Worm (Caenorhabditis elegans) whole organism, midembryonic: ENCODE data around the gene ttr-6.

Source experiments
- T22C8.4 ChIP-seq: fragments of 200-800 bp; sonication (Bioruptor generic); IDR thresholded peaks from 2 replicates; pipeline ENCODE4 v1.3.6; 2022; ENCODE audit warnings: missing genetic modification characterization, missing compliant biosample characterization
- cog-1 ChIP-seq: sonication (generic microtip); optimal IDR thresholded peaks from 2 replicates; lab custom pipeline; 2016; ENCODE audit warnings: missing genetic modification characterization, missing compliant biosample characterization
- flt-1 ChIP-seq: fragments of 200-800 bp; sonication (Bioruptor generic); IDR thresholded peaks from 2 replicates; pipeline ENCODE4 v1.3.6; 2022; ENCODE audit warnings: missing genetic modification characterization, missing compliant biosample characterization
- klf-2 ChIP-seq: fragments of 200-800 bp; sonication (Bioruptor generic); conservative IDR thresholded peaks from 2 replicates; pipeline ENCODE4 v1.3.6; 2022; ENCODE audit warnings: missing genetic modification reagents, missing genetic modification characterization, missing compliant biosample characterization
- med-1 ChIP-seq: sonication (generic microtip); optimal IDR thresholded peaks from 2 replicates; lab custom pipeline; 2017; ENCODE audit warnings: missing genetic modification characterization, mild to moderate bottlenecking, missing compliant biosample characterization, antibody characterized with exemption, missing genetic modification reagents; ENCODE audit not compliant: insufficient read depth
- ref-1 ChIP-seq: fragments of 200-800 bp; sonication (Bioruptor generic); conservative IDR thresholded peaks from 2 replicates; pipeline ENCODE4 v1.3.6; 2022; ENCODE audit warnings: missing genetic modification reagents, missing genetic modification characterization, missing compliant biosample characterization
- tab-1 ChIP-seq: fragments of 200-800 bp; sonication (Bioruptor generic); IDR thresholded peaks from 2 replicates; pipeline ENCODE4 v1.3.6; 2022; ENCODE audit warnings: missing genetic modification characterization, missing compliant biosample characterization
- ztf-23 ChIP-seq: fragments of 200-800 bp; sonication (Bioruptor generic); IDR thresholded peaks from 2 replicates; pipeline ENCODE4 v1.3.6; 2022; ENCODE audit warnings: missing genetic modification reagents, missing genetic modification characterization, missing compliant biosample characterization
- ztf-29 ChIP-seq: fragments of 200-800 bp; sonication (Bioruptor generic); IDR thresholded peaks from 2 replicates; pipeline ENCODE4 v1.3.6; 2022; ENCODE audit warnings: missing genetic modification reagents, missing genetic modification characterization, missing compliant biosample characterization

ttr-6 gene

DNA sequence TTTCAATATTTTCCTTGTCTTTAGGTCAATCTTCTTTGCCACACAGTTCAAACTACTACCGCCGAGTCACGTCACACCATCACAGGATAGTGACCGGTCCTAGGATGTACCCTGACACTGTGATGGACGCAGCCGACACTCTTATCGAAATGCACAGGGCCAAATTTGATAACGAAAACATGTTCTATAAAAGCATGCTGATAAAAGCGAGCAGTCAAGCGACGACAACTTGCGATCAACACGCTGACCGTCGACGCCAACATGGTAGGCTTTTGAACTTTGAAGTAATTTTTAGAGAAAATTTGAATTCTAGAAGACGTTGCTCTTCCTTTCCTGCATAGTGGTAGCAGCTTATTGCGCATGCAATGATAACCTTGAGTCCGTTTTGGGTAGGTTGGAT is 10.1 kb upstream of the ttr-6 start, which contains the start of gene cpr-6:
cpr-6 (plus strand) TSS at position 217 of the 400 bp plus-strand sequence.
- no peak for TF ChIP-seq med-1 (GFP tag; lab: Kevin White, UChicago)
- no peak for TF ChIP-seq flt-1 (GFP tag; lab: Robert Waterston, UW)
- no peak for TF ChIP-seq ztf-23 (GFP tag; lab: Robert Waterston, UW)
- TF ChIP-seq cog-1, result no peak
- no peak for TF ChIP-seq ref-1 (GFP tag; lab: Robert Waterston, UW)
- no peak for TF ChIP-seq T22C8.4 (GFP tag; lab: Robert Waterston, UW)
- TF ChIP-seq klf-2 (GFP tag; lab: Robert Waterston, UW), result no peak
- no peak for TF ChIP-seq tab-1
- no peak for TF ChIP-seq ztf-29

DNA sequence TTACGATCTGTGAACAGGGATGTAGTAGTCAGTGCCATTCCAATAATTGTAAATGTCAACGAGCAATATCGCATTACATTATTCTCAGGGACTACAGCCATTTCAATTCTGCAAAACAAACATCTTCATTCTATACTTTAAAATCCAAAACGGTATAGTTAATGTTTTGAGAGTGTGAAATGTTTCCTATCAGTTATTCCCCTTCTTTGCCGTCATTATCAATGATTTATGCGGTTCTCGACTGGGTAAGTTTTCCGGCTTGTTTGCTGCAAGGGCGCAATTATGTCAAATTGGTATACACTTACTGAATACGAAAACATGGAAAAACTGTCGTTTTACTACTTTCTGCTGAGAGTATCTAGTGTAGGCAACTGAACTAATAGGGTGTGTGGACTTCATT is 6.2 kb upstream of the ttr-6 start, which contains the start of gene F23G4.1:
F23G4.1 (minus strand) TSS at position 101 of the 400 bp plus-strand sequence.
- no peak for TF ChIP-seq ztf-23 (GFP tag; lab: Robert Waterston, UW)
- TF ChIP-seq tab-1, result no peak
- TF ChIP-seq ztf-29, result no peak
- no peak for TF ChIP-seq cog-1
- no peak for TF ChIP-seq ref-1 (GFP tag; lab: Robert Waterston, UW)
- no peak for TF ChIP-seq klf-2 (GFP tag; lab: Robert Waterston, UW)
- no peak for TF ChIP-seq flt-1 (GFP tag; lab: Robert Waterston, UW)
- no peak for TF ChIP-seq T22C8.4 (GFP tag; lab: Robert Waterston, UW)
- TF ChIP-seq med-1 (GFP tag; lab: Kevin White, UChicago), result no peak

DNA sequence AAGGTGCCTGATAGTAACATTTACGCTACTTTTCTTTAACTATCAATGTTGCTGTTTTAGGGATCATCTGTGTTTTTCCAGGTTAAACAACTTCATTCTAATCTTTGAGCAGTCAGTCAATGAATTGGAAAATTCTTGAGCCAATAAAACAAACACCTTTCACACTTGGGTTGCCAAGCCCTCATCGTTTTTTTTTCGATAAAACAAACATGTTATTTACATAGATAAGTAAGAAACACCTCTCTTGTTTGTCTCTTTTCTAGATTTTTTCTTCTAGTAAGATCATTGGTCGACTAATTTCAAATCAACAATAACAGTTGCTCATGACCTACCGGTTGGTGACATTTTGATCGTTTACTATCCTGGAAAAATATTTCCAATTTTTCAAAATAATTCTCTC is 5.0 kb upstream of the ttr-6 start:
- TF ChIP-seq klf-2 (GFP tag; lab: Robert Waterston, UW), result no peak
- TF ChIP-seq ref-1 (GFP tag; lab: Robert Waterston, UW), result no peak
- no peak for TF ChIP-seq flt-1 (GFP tag; lab: Robert Waterston, UW)
- TF ChIP-seq ztf-29, result no peak
- no peak for TF ChIP-seq T22C8.4 (GFP tag; lab: Robert Waterston, UW)
- no peak for TF ChIP-seq ztf-23 (GFP tag; lab: Robert Waterston, UW)
- TF ChIP-seq cog-1, result no peak
- no peak for TF ChIP-seq med-1 (GFP tag; lab: Kevin White, UChicago)
- TF ChIP-seq tab-1, result no peak

DNA sequence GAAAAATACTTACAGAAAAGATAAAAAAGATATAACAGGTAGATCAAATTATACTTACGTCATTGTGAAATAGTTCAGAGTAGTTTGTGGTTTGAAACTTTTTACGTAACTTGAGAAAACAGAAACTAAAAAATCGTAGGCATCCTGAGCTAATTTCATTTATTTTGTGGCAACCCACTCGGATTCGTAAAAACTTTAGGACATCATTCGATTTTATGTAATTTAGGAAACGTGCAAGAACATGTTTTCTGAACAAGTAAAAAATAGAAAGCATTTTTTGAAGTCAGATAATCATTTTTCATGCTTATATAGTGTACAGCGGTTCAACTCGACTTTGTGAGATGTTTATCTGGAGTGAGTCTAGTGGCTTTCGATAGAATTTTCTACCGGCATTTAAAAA is 1.8 kb upstream of the ttr-6 start, which contains the start of gene hic-1:
hic-1 (minus strand) TSS at position 101 of the 400 bp plus-strand sequence.
- TF ChIP-seq tab-1 (no peak), T22C8.4 (GFP tag; lab: Robert Waterston, UW) (no peak), ztf-23 (GFP tag; lab: Robert Waterston, UW) (no peak), klf-2 (GFP tag; lab: Robert Waterston, UW) (no peak), flt-1 (GFP tag; lab: Robert Waterston, UW) (no peak), ztf-29 (no peak), med-1 (GFP tag; lab: Kevin White, UChicago) (no peak), ref-1 (GFP tag; lab: Robert Waterston, UW) (no peak), cog-1 (no peak)

DNA sequence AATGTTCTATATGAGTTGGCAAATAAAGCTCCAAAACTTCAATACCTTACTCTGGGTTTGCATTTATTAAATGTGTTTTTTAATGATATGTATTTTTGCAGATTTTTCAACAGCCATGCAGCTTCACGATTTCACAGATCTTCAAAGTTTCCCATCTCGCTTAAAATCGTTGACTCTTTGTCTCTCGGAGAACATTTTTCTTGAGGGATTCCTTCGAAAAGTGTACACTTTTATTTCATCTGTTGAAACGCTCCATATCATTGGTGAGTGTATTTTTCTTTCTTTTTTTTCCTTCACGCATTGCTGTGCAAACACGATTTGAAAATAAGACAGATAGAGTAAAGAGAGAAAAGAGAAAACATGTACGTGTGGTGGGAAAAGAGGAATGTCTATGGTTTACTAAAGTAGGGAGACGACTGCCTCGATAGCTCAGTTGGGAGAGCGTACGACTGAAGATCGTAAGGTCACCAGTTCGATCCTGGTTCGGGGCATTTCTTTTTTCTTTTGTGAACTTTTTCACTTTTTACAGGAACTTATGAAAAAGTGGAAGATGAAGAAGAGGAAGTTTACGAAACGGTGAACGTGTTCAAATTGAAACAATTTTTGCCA is 3.6 kb downstream of the ttr-6 start:
- peak; percentile 65 for TF ChIP-seq cog-1
- peak; percentile 96 for TF ChIP-seq ztf-23 (GFP tag; lab: Robert Waterston, UW)
- peak; percentile 94 for TF ChIP-seq klf-2 (GFP tag; lab: Robert Waterston, UW)
- peak; percentile 97 for TF ChIP-seq flt-1 (GFP tag; lab: Robert Waterston, UW)
- TF ChIP-seq ref-1 (GFP tag; lab: Robert Waterston, UW), result peak; percentile 88
- TF ChIP-seq ztf-29, result peak; percentile 93
- peak; percentile 96 for TF ChIP-seq tab-1
- peak; percentile 93 for TF ChIP-seq T22C8.4 (GFP tag; lab: Robert Waterston, UW)
- TF ChIP-seq med-1 (GFP tag; lab: Kevin White, UChicago), result peak; percentile 85

DNA sequence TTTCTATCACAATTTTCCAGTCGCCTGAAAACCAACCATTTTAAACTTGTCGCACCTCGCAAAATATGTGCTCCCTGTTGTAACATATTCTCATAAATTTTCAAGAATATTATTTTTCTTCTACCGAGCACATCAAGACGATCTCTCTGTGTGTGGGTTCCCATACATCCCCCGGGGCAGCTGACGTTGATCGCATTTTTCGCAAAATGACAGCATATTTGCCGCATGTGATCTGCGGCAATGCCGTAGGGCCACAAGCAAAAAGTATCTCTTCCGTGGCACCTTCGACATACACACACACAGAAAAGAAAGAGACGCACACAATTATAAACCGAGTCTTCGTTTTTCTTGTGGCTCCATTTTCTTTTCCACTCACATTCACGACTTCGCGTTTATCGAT is 5.2 kb downstream of the ttr-6 start:
- no peak for TF ChIP-seq cog-1
- TF ChIP-seq ztf-29, result no peak
- no peak for TF ChIP-seq ztf-23 (GFP tag; lab: Robert Waterston, UW)
- no peak for TF ChIP-seq flt-1 (GFP tag; lab: Robert Waterston, UW)
- TF ChIP-seq T22C8.4 (GFP tag; lab: Robert Waterston, UW), result no peak
- no peak for TF ChIP-seq klf-2 (GFP tag; lab: Robert Waterston, UW)
- TF ChIP-seq ref-1 (GFP tag; lab: Robert Waterston, UW), result no peak
- TF ChIP-seq med-1 (GFP tag; lab: Kevin White, UChicago), result no peak
- no peak for TF ChIP-seq tab-1

DNA sequence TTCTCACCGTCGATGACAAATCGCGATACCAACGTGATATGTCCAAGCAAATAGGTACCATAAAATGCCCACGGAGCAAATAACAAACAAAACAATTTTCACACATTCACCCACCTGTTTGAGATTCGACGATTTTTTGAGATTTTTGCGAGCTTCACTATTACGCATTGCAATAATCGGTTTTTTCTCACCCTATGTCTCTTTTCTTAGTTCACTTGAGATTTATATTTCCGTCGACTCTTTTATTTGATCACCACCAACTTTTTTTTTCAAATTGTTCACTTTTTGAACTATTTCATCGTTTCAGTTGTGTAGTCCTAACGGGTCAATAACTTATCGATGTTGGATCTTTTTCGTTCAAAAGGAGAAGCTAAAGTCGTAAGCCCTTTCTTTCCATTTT is 8.4 kb downstream of the ttr-6 start, which contains the start of gene fbxl-4:
fbxl-4 (plus strand) TSS at position 301 of the 400 bp plus-strand sequence.
- no peak for TF ChIP-seq med-1 (GFP tag; lab: Kevin White, UChicago)
- no peak for TF ChIP-seq klf-2 (GFP tag; lab: Robert Waterston, UW)
- TF ChIP-seq tab-1, result no peak
- no peak for TF ChIP-seq flt-1 (GFP tag; lab: Robert Waterston, UW)
- TF ChIP-seq cog-1, result no peak
- TF ChIP-seq ref-1 (GFP tag; lab: Robert Waterston, UW), result no peak
- no peak for TF ChIP-seq ztf-23 (GFP tag; lab: Robert Waterston, UW)
- no peak for TF ChIP-seq ztf-29
- no peak for TF ChIP-seq T22C8.4 (GFP tag; lab: Robert Waterston, UW)

DNA sequence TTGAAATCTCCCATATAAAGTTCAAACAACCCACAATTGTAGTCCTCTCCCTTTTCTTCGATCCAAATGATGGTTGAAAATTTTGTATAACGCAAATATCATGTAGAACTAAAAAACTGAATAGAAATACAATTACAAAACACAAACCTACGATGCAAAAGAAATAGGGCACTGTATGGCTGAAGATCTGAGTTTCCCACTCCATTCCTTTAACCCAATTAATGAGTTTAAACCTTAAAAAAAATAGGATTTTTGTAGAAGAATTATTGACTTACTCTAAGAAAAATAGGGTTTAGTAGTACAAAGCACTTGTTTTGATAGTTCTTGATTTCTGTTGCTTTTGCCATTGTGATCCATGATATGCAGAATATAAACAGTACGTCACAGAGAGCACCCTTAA is 13.5 kb downstream of the ttr-6 start:
- TF ChIP-seq flt-1 (GFP tag; lab: Robert Waterston, UW) (no peak), tab-1 (no peak), med-1 (GFP tag; lab: Kevin White, UChicago) (no peak), ztf-29 (no peak), klf-2 (GFP tag; lab: Robert Waterston, UW) (no peak), ztf-23 (GFP tag; lab: Robert Waterston, UW) (no peak), ref-1 (GFP tag; lab: Robert Waterston, UW) (no peak), T22C8.4 (GFP tag; lab: Robert Waterston, UW) (no peak), cog-1 (no peak)

DNA sequence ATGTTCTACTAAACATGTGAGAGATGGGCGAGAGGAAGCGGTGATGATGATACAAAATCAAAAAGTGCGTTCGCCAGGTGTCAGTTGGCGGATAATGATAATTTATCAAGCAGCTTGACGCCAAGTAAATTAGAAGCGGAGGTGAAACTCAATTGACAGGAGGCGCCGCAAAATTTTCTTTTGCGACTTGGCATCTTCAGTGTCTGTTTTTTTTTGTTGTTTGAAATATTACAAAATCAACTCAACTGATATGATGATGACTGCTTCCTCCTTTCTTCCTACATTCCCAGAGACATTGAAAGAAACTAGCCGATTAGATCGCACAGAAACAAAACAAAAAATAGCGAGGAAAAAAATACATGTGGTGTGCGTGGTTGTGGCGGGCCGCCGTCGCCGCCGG is 20.9 kb downstream of the ttr-6 start:
- no peak for TF ChIP-seq ztf-29
